Worm (Caenorhabditis elegans): ENCODE measurements around the gene srh-59.

- no peak for TF ChIP-seq cog-1 (tag; optimal IDR thresholded peaks at IDR 0.05)
- no peak for TF ChIP-seq tab-1 (GFP tag; IDR thresholded peaks at IDR 0.05)
These were observed 1.6 kb downstream of the srh-59 start, which contains the start of gene srh-60 for ce11 chrII:3583402-3583801.

All from whole organism, midembryonic.